Worm (Caenorhabditis elegans) whole organism, L2 larva: ENCODE data around the gene osm-10.
A peak's percentile ranks its signal among the peaks of the same experiment; 100 is the strongest.

Experiments
- C34F6.9 ChIP-seq: fragments of 150-350 bp; optimal IDR thresholded peaks from 2 replicates; lab custom pipeline; 2014; ENCODE audit warnings: missing biosample characterization, missing genetic modification characterization
- F13H6.1 ChIP-seq: sonication (generic microtip); optimal IDR thresholded peaks from 2 replicates; lab custom pipeline; 2016; ENCODE audit warnings: missing genetic modification characterization, missing compliant biosample characterization
- R02D3.7 ChIP-seq: fragments of 150-350 bp; optimal IDR thresholded peaks from 2 replicates; lab custom pipeline; 2014; ENCODE audit warnings: missing biosample characterization, missing genetic modification characterization
- Y55F3AM.14 ChIP-seq: fragments of 200-800 bp; sonication (Bioruptor generic); optimal IDR thresholded peaks from 2 replicates; lab custom pipeline; 2018; ENCODE audit warnings: mild to moderate bottlenecking, missing genetic modification characterization, missing compliant biosample characterization
- ZK546.5 ChIP-seq: sonication (generic microtip); optimal IDR thresholded peaks from 2 replicates; lab custom pipeline; 2017; ENCODE audit warnings: missing biosample characterization, missing genetic modification characterization
- alr-1 ChIP-seq: fragments of 150-350 bp; optimal IDR thresholded peaks from 2 replicates; lab custom pipeline; 2014; ENCODE audit warnings: missing biosample characterization, missing genetic modification characterization
- aly-2 ChIP-seq: fragments of 150-350 bp; optimal IDR thresholded peaks from 2 replicates; lab custom pipeline; 2014; ENCODE audit warnings: missing biosample characterization, missing genetic modification characterization
- ama-1 ChIP-seq: fragments of 150-350 bp; optimal IDR thresholded peaks from 2 replicates; lab custom pipeline; 2018; ENCODE audit warnings: inconsistent platforms
- blmp-1 ChIP-seq: sonication (generic microtip); optimal IDR thresholded peaks from 2 replicates; lab custom pipeline; 2017; ENCODE audit warnings: missing genetic modification characterization, mild to moderate bottlenecking, missing compliant biosample characterization, antibody characterized with exemption, moderate library complexity; ENCODE audit not compliant: insufficient read depth
- ceh-16 ChIP-seq: fragments of 150-350 bp; optimal IDR thresholded peaks from 2 replicates; lab custom pipeline; 2014; ENCODE audit warnings: missing biosample characterization, missing genetic modification characterization
- ceh-82 ChIP-seq: fragments of 150-350 bp; optimal IDR thresholded peaks from 2 replicates; lab custom pipeline; 2014; ENCODE audit warnings: missing biosample characterization, missing genetic modification characterization
- crh-2 ChIP-seq: sonication (generic microtip); optimal IDR thresholded peaks from 2 replicates; lab custom pipeline; 2017; ENCODE audit warnings: missing biosample characterization, missing genetic modification characterization
- dmd-4 ChIP-seq: sonication (generic microtip); optimal IDR thresholded peaks from 2 replicates; lab custom pipeline; 2017; ENCODE audit warnings: missing biosample characterization, missing genetic modification characterization
- egl-27 ChIP-seq: sonication (generic microtip); optimal IDR thresholded peaks from 3 replicates; lab custom pipeline; 2017; ENCODE audit warnings: missing biosample characterization, missing genetic modification reagents, missing genetic modification characterization
- elt-1 ChIP-seq: fragments of 150-350 bp; optimal IDR thresholded peaks from 2 replicates; lab custom pipeline; 2014; ENCODE audit warnings: missing biosample characterization, missing genetic modification characterization
- elt-3 ChIP-seq: sonication (generic microtip); optimal IDR thresholded peaks from 2 replicates; lab custom pipeline; 2017; ENCODE audit warnings: missing biosample characterization, missing genetic modification characterization
- fos-1 ChIP-seq: fragments of 150-350 bp; optimal IDR thresholded peaks from 2 replicates; lab custom pipeline; 2014; ENCODE audit warnings: missing biosample characterization, missing genetic modification characterization
- gmeb-1 ChIP-seq: fragments of 150-350 bp; optimal IDR thresholded peaks from 2 replicates; lab custom pipeline; 2014; ENCODE audit warnings: missing biosample characterization, missing genetic modification characterization
- lin-11 ChIP-seq: fragments of 150-350 bp; sonication (generic microtip); optimal IDR thresholded peaks from 2 replicates; lab custom pipeline; 2014; ENCODE audit warnings: missing biosample characterization, missing genetic modification characterization, inconsistent platforms, mixed read lengths
- lin-13 ChIP-seq: fragments of 150-350 bp; optimal IDR thresholded peaks from 2 replicates; lab custom pipeline; 2014; ENCODE audit warnings: missing biosample characterization, missing genetic modification reagents, missing genetic modification characterization
- lin-39 ChIP-seq: fragments of 150-350 bp; optimal IDR thresholded peaks from 2 replicates; lab custom pipeline; 2014; ENCODE audit warnings: missing biosample characterization, missing genetic modification reagents, missing genetic modification characterization
- lsy-2 ChIP-seq, 2 experiments: fragments of 150-350 bp in 1 of 2; sonication (generic microtip) in 1 of 2; optimal IDR thresholded peaks; 2 replicates each; lab custom pipeline; 2014 to 2017; ENCODE audit warnings: missing biosample characterization in 2 of 2, missing genetic modification characterization in 2 of 2
- mab-5 ChIP-seq: fragments of 150-350 bp; optimal IDR thresholded peaks from 2 replicates; lab custom pipeline; 2014; ENCODE audit warnings: missing biosample characterization, missing genetic modification characterization
- mbf-1 ChIP-seq: sonication (generic microtip); optimal IDR thresholded peaks from 2 replicates; lab custom pipeline; 2017; ENCODE audit warnings: missing biosample characterization, missing genetic modification characterization
- mdl-1 ChIP-seq, 2 experiments: fragments of 150-350 bp in 1 of 2; sonication (generic microtip) in 1 of 2; optimal IDR thresholded peaks; 2 replicates each; lab custom pipeline; 2017; ENCODE audit warnings: missing biosample characterization in 2 of 2, missing genetic modification characterization in 2 of 2
- nhr-10 ChIP-seq: sonication (generic microtip); optimal IDR thresholded peaks from 2 replicates; lab custom pipeline; 2017; ENCODE audit warnings: missing biosample characterization, missing genetic modification characterization
- nhr-11 ChIP-seq: fragments of 150-350 bp; optimal IDR thresholded peaks from 2 replicates; lab custom pipeline; 2014; ENCODE audit warnings: missing biosample characterization, missing genetic modification characterization
- nhr-12 ChIP-seq: fragments of 150-350 bp; optimal IDR thresholded peaks from 2 replicates; lab custom pipeline; 2014; ENCODE audit warnings: missing biosample characterization, missing genetic modification characterization
- nhr-129 ChIP-seq: fragments of 150-350 bp; optimal IDR thresholded peaks from 2 replicates; lab custom pipeline; 2014; ENCODE audit warnings: missing biosample characterization, missing genetic modification characterization
- nhr-21 ChIP-seq: fragments of 150-350 bp; optimal IDR thresholded peaks from 2 replicates; lab custom pipeline; 2014; ENCODE audit warnings: missing biosample characterization, missing genetic modification characterization
- nhr-23 ChIP-seq: fragments of 150-350 bp; optimal IDR thresholded peaks from 2 replicates; lab custom pipeline; 2014; ENCODE audit warnings: missing biosample characterization, missing genetic modification reagents, missing genetic modification characterization
- nhr-237 ChIP-seq: fragments of 150-350 bp; optimal IDR thresholded peaks from 2 replicates; lab custom pipeline; 2014; ENCODE audit warnings: missing biosample characterization, missing genetic modification characterization
- nhr-25 ChIP-seq: fragments of 150-350 bp; sonication (generic microtip); optimal IDR thresholded peaks from 3 replicates; lab custom pipeline; 2014; ENCODE audit warnings: missing biosample characterization, missing genetic modification characterization
- nhr-6 ChIP-seq: fragments of 150-350 bp; optimal IDR thresholded peaks from 2 replicates; lab custom pipeline; 2014; ENCODE audit warnings: missing biosample characterization, missing genetic modification characterization
- nhr-77 ChIP-seq: fragments of 150-350 bp; optimal IDR thresholded peaks from 2 replicates; lab custom pipeline; 2014; ENCODE audit warnings: missing biosample characterization, missing genetic modification characterization
- peb-1 ChIP-seq: fragments of 150-350 bp; optimal IDR thresholded peaks from 2 replicates; lab custom pipeline; 2014; ENCODE audit warnings: missing biosample characterization, missing genetic modification characterization
- sem-4 ChIP-seq: fragments of 150-350 bp; optimal IDR thresholded peaks from 2 replicates; lab custom pipeline; 2014; ENCODE audit warnings: missing biosample characterization, missing genetic modification reagents, missing genetic modification characterization
- skn-1 ChIP-seq: sonication (generic microtip); optimal IDR thresholded peaks from 2 replicates; lab custom pipeline; 2017; ENCODE audit warnings: missing biosample characterization, missing genetic modification characterization
- sma-3 ChIP-seq: sonication (generic microtip); optimal IDR thresholded peaks from 2 replicates; lab custom pipeline; 2016; ENCODE audit warnings: missing genetic modification reagents, missing genetic modification characterization, missing compliant biosample characterization
- sma-9 ChIP-seq, 2 experiments: fragments of 150-350 bp in 1 of 2; sonication (generic microtip) in 1 of 2; optimal IDR thresholded peaks; 2 replicates each; lab custom pipeline; 2014 to 2016; ENCODE audit warnings: missing genetic modification characterization in 2 of 2, mild to moderate bottlenecking in 1 of 2, missing biosample characterization in 1 of 2, missing compliant biosample characterization in 1 of 2, missing genetic modification reagents in 1 of 2, moderate library complexity in 1 of 2
- snpc-4 ChIP-seq: fragments of 150-350 bp; optimal IDR thresholded peaks from 2 replicates; lab custom pipeline; 2014; ENCODE audit warnings: missing biosample characterization, missing genetic modification characterization
- unc-39 ChIP-seq: fragments of 150-350 bp; optimal IDR thresholded peaks from 2 replicates; lab custom pipeline; 2014; ENCODE audit warnings: missing biosample characterization, missing genetic modification characterization
- unc-55 ChIP-seq: fragments of 150-350 bp; sonication (generic microtip); optimal IDR thresholded peaks from 3 replicates; lab custom pipeline; 2014; ENCODE audit warnings: missing biosample characterization, missing genetic modification reagents, missing genetic modification characterization
- unc-62 ChIP-seq: fragments of 150-350 bp; optimal IDR thresholded peaks from 2 replicates; lab custom pipeline; 2014; ENCODE audit warnings: missing biosample characterization, missing genetic modification reagents, missing genetic modification characterization
- zag-1 ChIP-seq: fragments of 150-350 bp; optimal IDR thresholded peaks from 2 replicates; lab custom pipeline; 2014; ENCODE audit warnings: missing biosample characterization, missing genetic modification characterization
- ztf-1 ChIP-seq: fragments of 200-800 bp; sonication (Bioruptor generic); conservative IDR thresholded peaks from 2 replicates; pipeline ENCODE4 v1.3.6; 2022; ENCODE audit warnings: missing genetic modification characterization, missing compliant biosample characterization
- ztf-11 ChIP-seq: sonication (generic microtip); optimal IDR thresholded peaks from 2 replicates; lab custom pipeline; 2017; ENCODE audit warnings: missing biosample characterization, missing genetic modification characterization
- ztf-4 ChIP-seq: fragments of 150-350 bp; optimal IDR thresholded peaks from 2 replicates; lab custom pipeline; 2014; ENCODE audit warnings: missing biosample characterization, missing genetic modification characterization

osm-10 gene

DNA sequence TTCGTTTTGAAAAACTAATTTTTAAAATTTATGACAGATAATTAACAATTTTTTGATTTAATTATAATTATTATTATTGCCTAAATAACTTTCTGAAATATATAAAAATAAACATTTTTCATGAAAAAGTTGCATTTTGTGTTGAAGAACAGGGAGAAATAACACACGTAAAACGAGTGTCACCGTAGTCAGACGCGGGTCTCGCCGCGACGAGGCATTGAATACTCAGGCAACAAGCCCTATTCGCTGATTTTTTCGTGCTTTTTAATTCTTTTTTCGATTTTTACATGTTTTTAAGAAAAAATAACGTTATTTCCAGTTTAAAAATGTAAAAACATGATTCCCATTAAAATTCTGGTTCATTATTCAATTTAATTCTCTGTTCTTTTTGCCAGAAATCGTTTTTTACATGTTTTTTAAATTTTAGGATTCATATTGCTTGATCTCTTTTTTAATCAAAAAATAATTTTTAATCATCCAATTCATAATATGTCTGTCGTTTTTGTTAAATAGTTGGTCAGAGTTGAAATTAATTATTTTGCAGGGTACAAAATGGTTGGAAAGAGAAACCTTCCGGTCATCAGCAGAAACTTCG, 35.1 kb upstream of the osm-10 start, which contains the start of gene rpl-6:
rpl-6 (plus strand) TSS at position 545 of the 595 bp plus-strand sequence.
- TF ChIP-seq lin-11 (tag; lab: Kevin White, UChicago) (peak; percentile 94), mdl-1 (tag; optimal IDR thresholded peaks at IDR 0.05; lab: Kevin White, UChicago) (peak in 1 of 2 experiments; percentile 68), ZK546.5 (tag; lab: Kevin White, UChicago) (peak; percentile 85), zag-1 (tag; lab: Kevin White, UChicago) (peak; percentile 70), C34F6.9 (tag; lab: Kevin White, UChicago) (peak; percentile 92), lin-39 (tag; lab: Kevin White, UChicago) (no peak), unc-62 (GFP tag; lab: Kevin White, UChicago) (no peak), skn-1 (tag; lab: Kevin White, UChicago) (peak; percentile 5), unc-39 (tag; lab: Kevin White, UChicago) (no peak), nhr-25 (tag; lab: Kevin White, UChicago) (peak; percentile 89), fos-1 (tag; lab: Kevin White, UChicago) (peak; percentile 77), alr-1 (tag; lab: Kevin White, UChicago) (no peak), ztf-11 (tag; lab: Kevin White, UChicago) (no peak), elt-1 (tag; lab: Kevin White, UChicago) (no peak), F13H6.1 (peak; percentile 77), sem-4 (peak; percentile 80), dmd-4 (tag; lab: Kevin White, UChicago) (no peak), R02D3.7 (tag; lab: Kevin White, UChicago) (peak; percentile 28), Y55F3AM.14 (GFP tag; lab: Kevin White, UChicago) (no peak), snpc-4 (tag; lab: Kevin White, UChicago) (peak; percentile 47), mab-5 (tag; lab: Kevin White, UChicago) (peak; percentile 80), nhr-6 (tag; lab: Kevin White, UChicago) (peak; percentile 58), nhr-12 (tag; lab: Kevin White, UChicago) (no peak), sma-3 (GFP tag; lab: Kevin White, UChicago) (peak; percentile 91), nhr-10 (tag; lab: Kevin White, UChicago) (no peak), crh-2 (tag; lab: Kevin White, UChicago) (peak; percentile 95), nhr-77 (peak; percentile 50), nhr-23 (tag; lab: Kevin White, UChicago) (no peak), nhr-21 (tag; lab: Kevin White, UChicago) (peak; percentile 88), mbf-1 (tag; lab: Kevin White, UChicago) (no peak), ceh-82 (tag; lab: Kevin White, UChicago) (peak; percentile 25), sma-9 (GFP tag; optimal IDR thresholded peaks at IDR 0.05; lab: Kevin White, UChicago) (peak; percentile 86), sma-9 (tag; optimal IDR thresholded peaks at IDR 0.05; lab: Kevin White, UChicago) (no peak), nhr-11 (tag; lab: Kevin White, UChicago) (no peak), lin-13 (GFP tag; lab: Kevin White, UChicago) (peak; percentile 93), blmp-1 (tag; lab: Kevin White, UChicago) (peak; percentile 72), unc-55 (peak; percentile 99), elt-3 (tag; lab: Kevin White, UChicago) (no peak), gmeb-1 (peak; percentile 89), peb-1 (tag; lab: Kevin White, UChicago) (no peak), ceh-16 (tag; lab: Kevin White, UChicago) (peak; percentile 17), aly-2 (tag; lab: Kevin White, UChicago) (no peak), nhr-237 (tag; lab: Kevin White, UChicago) (no peak), ama-1 (lab: Kevin White, UChicago) (peak; percentile 41), nhr-129 (peak; percentile 90), egl-27 (peak; percentile 76), ztf-4 (tag; lab: Kevin White, UChicago) (peak; percentile 73), ztf-1 (GFP tag; lab: Robert Waterston, UW) (no peak), lsy-2 (tag; optimal IDR thresholded peaks at IDR 0.05; lab: Kevin White, UChicago) (peak; percentile 98 to 100)
